Fruit fly (Drosophila melanogaster) whole organism, wandering third instar larva: ENCODE data around the gene CG42747.

Experiments used
- Dfd ChIP-seq: fragments of >200 bp; optimal IDR thresholded peaks from 2 replicates; lab custom pipeline; 2017; ENCODE audit warnings: missing biosample characterization, missing genetic modification characterization
- Mio ChIP-seq: sonication (Bioruptor generic); optimal IDR thresholded peaks from 2 replicates; lab custom pipeline; 2016; ENCODE audit warnings: missing biosample characterization, missing genetic modification characterization
- Myc ChIP-seq: fragments of >200 bp; optimal IDR thresholded peaks from 2 replicates; lab custom pipeline; 2017
- OdsH ChIP-seq: fragments of 200-800 bp; sonication (Bioruptor generic); optimal IDR thresholded peaks from 2 replicates; lab custom pipeline; 2016; ENCODE audit warnings: missing biosample characterization, mild to moderate bottlenecking, missing genetic modification characterization
- dmrt93B ChIP-seq: fragments of 200-800 bp; sonication (Bioruptor generic); optimal IDR thresholded peaks from 2 replicates; lab custom pipeline; 2018; ENCODE audit warnings: missing biosample characterization, mild to moderate bottlenecking, missing genetic modification characterization
- jim ChIP-seq: fragments of 175-275, 200-325 bp; sonication (Bioruptor generic); optimal IDR thresholded peaks from 2 replicates; lab custom pipeline; 2016; ENCODE audit warnings: missing biosample characterization, mild to moderate bottlenecking, missing genetic modification characterization
- usp ChIP-seq: fragments of >200 bp; optimal IDR thresholded peaks from 2 replicates; lab custom pipeline; 2017; ENCODE audit warnings: missing biosample characterization, missing genetic modification characterization

DNA sequence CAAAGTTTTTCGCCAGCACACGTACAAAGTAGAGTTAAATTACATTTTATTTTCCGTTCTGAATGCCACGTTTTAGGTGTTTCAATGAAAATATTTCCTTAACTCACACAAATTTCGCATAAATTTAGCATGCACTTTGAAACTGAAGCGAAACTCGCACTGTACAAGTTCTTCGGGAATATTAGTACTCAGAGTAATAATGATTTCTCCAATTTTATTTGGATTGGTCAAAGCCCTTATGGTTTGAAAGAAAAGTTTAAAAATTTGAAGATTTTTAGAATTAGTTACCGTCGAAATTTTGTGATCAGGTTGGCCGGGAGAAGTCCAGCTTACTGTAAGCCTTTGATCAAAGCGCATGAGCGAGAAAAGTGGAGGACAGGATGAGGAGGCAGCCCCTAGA is 130.0 kb downstream of the CG42747 start, which contains the start of gene betaTub65B:
- TF ChIP-seq OdsH (GFP tag; lab: Kevin White, UChicago) = no peak
- no peak for TF ChIP-seq Mio (GFP tag; lab: Kevin White, UChicago)
- TF ChIP-seq usp (GFP tag; lab: Kevin White, UChicago) = no peak
- TF ChIP-seq Myc (lab: Kevin White, UChicago) = no peak
- TF ChIP-seq Dfd (GFP tag; lab: Kevin White, UChicago) = no peak
- no peak for TF ChIP-seq jim
- no peak for TF ChIP-seq dmrt93B
